Fruit fly (Drosophila melanogaster) Kc167 (cell line): ENCODE measurements around the gene Cht7.

ENCODE experiments used
- Sin3A ChIP-seq: fragments of >200 bp; optimal IDR thresholded peaks from 2 replicates; lab custom pipeline; 2018; ENCODE audit warnings: missing external identifiers
- h ChIP-seq: fragments of >200 bp; optimal IDR thresholded peaks from 3 replicates; lab custom pipeline; 2018; ENCODE audit warnings: missing external identifiers
- insv ChIP-seq: fragments of >200 bp; optimal IDR thresholded peaks from 3 replicates; lab custom pipeline; 2018; ENCODE audit warnings: missing external identifiers
- ttk ChIP-seq: sonication (Bioruptor generic); optimal IDR thresholded peaks from 2 replicates; lab custom pipeline; 2017; ENCODE audit warnings: missing external identifiers

dm6 chr3L:3096726-3097597 is 9.8 kb downstream of the Cht7 start:
- no peak for TF ChIP-seq h (lab: Kevin White, UChicago)
- no peak for TF ChIP-seq ttk (lab: Kevin White, UChicago)
- TF ChIP-seq Sin3A (lab: Kevin White, UChicago), result no peak
- no peak for TF ChIP-seq insv (lab: Kevin White, UChicago)
